Worm (Caenorhabditis elegans): ENCODE results near the gene vav-1.

DNA sequence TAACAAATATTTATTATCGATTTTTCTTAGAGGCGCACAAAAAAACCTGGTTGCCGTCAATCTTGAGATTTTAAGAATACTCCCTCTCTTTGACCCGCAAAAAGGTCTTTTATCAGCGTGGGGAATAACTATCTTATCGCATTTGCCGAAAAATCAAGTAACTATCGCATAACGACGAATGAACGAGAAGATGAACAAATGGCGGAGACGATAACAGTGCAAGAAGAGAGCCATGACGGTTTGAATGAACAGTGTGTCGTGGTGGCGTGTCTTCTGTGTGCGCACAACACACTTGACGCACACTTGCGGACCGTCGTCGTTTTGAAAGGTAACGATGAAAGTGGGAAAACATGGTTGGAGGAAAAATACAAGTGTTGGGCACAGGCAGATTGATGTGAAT lies 39.9 kb upstream of the vav-1 start:
- TF ChIP-seq jun-1 (tag; optimal IDR thresholded peaks at IDR 0.05), result no peak
- TF ChIP-seq saeg-2 (GFP tag; IDR thresholded peaks at IDR 0.05), result no peak
- TF ChIP-seq ces-1 (GFP tag; optimal IDR thresholded peaks at IDR 0.05), result no peak
- TF ChIP-seq aha-1 (tag), result peak; percentile 94
- TF ChIP-seq nhr-28 (tag; optimal IDR thresholded peaks at IDR 0.05), result peak; percentile 75
- TF ChIP-seq lsy-2 (tag; optimal IDR thresholded peaks at IDR 0.05), result no peak
- TF ChIP-seq fkh-10 (GFP tag; optimal IDR thresholded peaks at IDR 0.05), result no peak
- TF ChIP-seq unc-62 (GFP tag; optimal IDR thresholded peaks at IDR 0.05 in 1 of 2), result peak in 1 of 2 experiments; percentile 43
- TF ChIP-seq unc-62 (tag; optimal IDR thresholded peaks at IDR 0.05), result no peak
